Worm (Caenorhabditis elegans): ENCODE data around the gene C18A11.3.

Gene C18A11.3

ce11 chrX:8019665-8020064, 41.3 kb upstream of the C18A11.3 start (continued):
- TF ChIP-seq Y67H2A.10 (GFP tag; conservative IDR thresholded peaks at IDR 0.05), result no peak
- TF ChIP-seq lin-35 (GFP tag; optimal IDR thresholded peaks at IDR 0.05), result peak in 1 of 3 experiments; percentile 76

ce11 chrX:8021609-8022008, 39.3 kb upstream of the C18A11.3 start:
- peak; percentile 36 for TF ChIP-seq ZK185.1 (tag; optimal IDR thresholded peaks at IDR 0.05; ENCODE audit: poor library complexity, severe bottlenecking)
- peak; percentile 10 to 25 for TF ChIP-seq let-607 (tag; optimal IDR thresholded peaks at IDR 0.05)
- TF ChIP-seq ekl-4 (GFP tag; IDR thresholded peaks at IDR 0.05), result peak; percentile 61
- peak; percentile 94 for TF ChIP-seq K12H6.12 (tag; optimal IDR thresholded peaks at IDR 0.05)
- TF ChIP-seq pbrm-1 (GFP tag; IDR thresholded peaks at IDR 0.05), result peak; percentile 54; the same call in 1 of the 2 replicates
- peak; percentile 82 for TF ChIP-seq chd-7 (tag; optimal IDR thresholded peaks at IDR 0.05)
- TF ChIP-seq atf-7 (tag; optimal IDR thresholded peaks at IDR 0.05), result peak; percentile 43
- peak; percentile 33 for TF ChIP-seq ceh-27 (GFP tag; optimal IDR thresholded peaks at IDR 0.05)
- no peak for TF ChIP-seq nfya-2 (GFP tag; IDR thresholded peaks at IDR 0.05)
- TF ChIP-seq unc-62 (GFP tag; optimal IDR thresholded peaks at IDR 0.05), result no peak
- TF ChIP-seq sdz-38 (tag; optimal IDR thresholded peaks at IDR 0.05), result no peak
- no peak for TF ChIP-seq aptf-2 (GFP tag; conservative IDR thresholded peaks at IDR 0.05)
- TF ChIP-seq madf-10 (tag; optimal IDR thresholded peaks at IDR 0.05), result peak; percentile 35
- peak; percentile 37; the same call in 1 of the 2 replicates for TF ChIP-seq lin-26 (GFP tag; IDR thresholded peaks at IDR 0.05)
- TF ChIP-seq ama-1 (optimal IDR thresholded peaks at IDR 0.05), result no peak
- TF ChIP-seq ama-1 (GFP tag; optimal IDR thresholded peaks at IDR 0.05), result no peak
- TF ChIP-seq madf-3 (GFP tag; IDR thresholded peaks at IDR 0.05), result no peak; the same call in 1 of the 2 replicates
- peak; percentile 54; the same call in 1 of the 2 replicates for TF ChIP-seq dox-1 (GFP tag; IDR thresholded peaks at IDR 0.05)
- no peak for TF ChIP-seq hrde-1 (tag; optimal IDR thresholded peaks at IDR 0.05; ENCODE audit: borderline replicate concordance)
- TF ChIP-seq die-1 (tag; optimal IDR thresholded peaks at IDR 0.05), result no peak
- TF ChIP-seq ztf-25 (GFP tag; IDR thresholded peaks at IDR 0.05), result 0 out of 2 replicates have a peak, but pooled peaks have one; percentile 42
- no peak for TF ChIP-seq nhr-179 (tag; optimal IDR thresholded peaks at IDR 0.05)
- TF ChIP-seq lin-40 (tag; optimal IDR thresholded peaks at IDR 0.05), result peak; percentile 67
- TF ChIP-seq somi-1 (GFP tag; optimal IDR thresholded peaks at IDR 0.05), result peak; percentile 61
- TF ChIP-seq mel-28 (tag; optimal IDR thresholded peaks at IDR 0.05; ENCODE audit: borderline replicate concordance), result no peak
- TF ChIP-seq ztf-18 (tag; optimal IDR thresholded peaks at IDR 0.05), result peak; percentile 52
- no peak for TF ChIP-seq egl-18 (GFP tag; IDR thresholded peaks at IDR 0.05)
- 0 out of 2 replicates have a peak, but pooled peaks have one; percentile 14 for TF ChIP-seq Y67H2A.10 (GFP tag; conservative IDR thresholded peaks at IDR 0.05)
- peak; percentile 79 for TF ChIP-seq B0336.3 (GFP tag; IDR thresholded peaks at IDR 0.05)
- no peak for TF ChIP-seq him-1 (tag; optimal IDR thresholded peaks at IDR 0.05)
- TF ChIP-seq egrh-3 (GFP tag; IDR thresholded peaks at IDR 0.05), result peak; percentile 13; the same call in 1 of the 2 replicates
- peak; percentile 28; the same call in 1 of the 2 replicates for TF ChIP-seq cebp-1 (GFP tag; IDR thresholded peaks at IDR 0.05)
- TF ChIP-seq cebp-1 (tag; optimal IDR thresholded peaks at IDR 0.05), result peak; percentile 93
- TF ChIP-seq let-526 (GFP tag; IDR thresholded peaks at IDR 0.05), result peak; percentile 40; the same call in 1 of the 2 replicates
- TF ChIP-seq attf-5 (GFP tag; optimal IDR thresholded peaks at IDR 0.05), result peak; percentile 55
- TF ChIP-seq mcd-1 (GFP tag; IDR thresholded peaks at IDR 0.05), result peak; percentile 20; the same call in 1 of the 2 replicates
- peak; percentile 16 for TF ChIP-seq akir-1 (GFP tag; optimal IDR thresholded peaks at IDR 0.05)
- TF ChIP-seq ztf-26 (tag; optimal IDR thresholded peaks at IDR 0.05), result peak; percentile 7
- no peak for TF ChIP-seq madf-8 (GFP tag; conservative IDR thresholded peaks at IDR 0.05)
- no peak for TF ChIP-seq F10E7.11 (tag; optimal IDR thresholded peaks at IDR 0.05)
- peak; percentile 65 for TF ChIP-seq C06A6.2 (GFP tag; conservative IDR thresholded peaks at IDR 0.05)
- no peak for TF ChIP-seq nhr-27 (tag; optimal IDR thresholded peaks at IDR 0.05)
- TF ChIP-seq aptf-3 (GFP tag; IDR thresholded peaks at IDR 0.05), result peak; percentile 76; the same call in 1 of the 2 replicates
- TF ChIP-seq zfh-2 (GFP tag; conservative IDR thresholded peaks at IDR 0.05), result peak; percentile 93
- peak; percentile 61 for TF ChIP-seq F52B5.7 (tag; optimal IDR thresholded peaks at IDR 0.05)
